Fruit fly (Drosophila melanogaster): ENCODE measurements around the gene CG2444.

DNA sequence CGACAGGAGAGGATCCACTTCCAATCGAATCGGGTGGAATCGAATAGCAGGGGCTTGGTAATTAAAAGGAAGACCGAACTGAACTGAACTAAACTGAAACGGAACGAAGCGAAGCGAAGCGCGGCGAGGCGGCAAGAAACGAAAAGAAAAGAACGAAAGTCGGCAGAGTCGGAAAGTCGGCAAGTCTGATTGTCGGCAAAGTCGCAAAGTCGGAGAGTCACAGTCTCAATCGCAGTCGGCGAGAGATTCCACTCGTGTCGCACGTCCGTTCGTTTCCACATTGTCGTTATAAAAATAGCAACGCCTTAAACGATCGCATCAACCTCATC, 9.3 kb downstream of the CG2444 start:
- TF ChIP-seq Dfd (GFP tag; optimal IDR thresholded peaks at IDR 0.05) (no peak), pan (optimal IDR thresholded peaks at IDR 0.05) (no peak), fru (GFP tag; optimal IDR thresholded peaks at IDR 0.05) (no peak)

All from whole organism, wandering third instar larva.